Worm (Caenorhabditis elegans) whole organism, young adult: ENCODE data around the gene aqp-1.

ENCODE experiments used
- B0336.3 ChIP-seq: fragments of 200-800 bp; sonication (Bioruptor generic); IDR thresholded peaks from 2 replicates; pipeline ENCODE4 v1.3.6; 2022; ENCODE audit warnings: missing genetic modification characterization, missing compliant biosample characterization
- F33H1.4 ChIP-seq: fragments of 200-800 bp; sonication (Bioruptor generic); IDR thresholded peaks from 2 replicates; pipeline ENCODE4 v1.3.6; 2022; ENCODE audit warnings: missing genetic modification reagents, missing genetic modification characterization, missing compliant biosample characterization
- F37B4.10 ChIP-seq: fragments of 200-800 bp; sonication (Bioruptor generic); IDR thresholded peaks from 2 replicates; pipeline ENCODE4 v1.3.6; 2022; ENCODE audit warnings: missing genetic modification characterization, missing compliant biosample characterization
- F39B2.1 ChIP-seq: fragments of 200-800 bp; sonication (Bioruptor generic); IDR thresholded peaks from 2 replicates; pipeline ENCODE4 v1.3.6; 2022; ENCODE audit warnings: missing genetic modification reagents, missing genetic modification characterization, missing compliant biosample characterization
- F57C9.4 ChIP-seq: sonication (generic microtip); optimal IDR thresholded peaks from 2 replicates; lab custom pipeline; 2017; ENCODE audit warnings: mild to moderate bottlenecking, missing genetic modification characterization, missing compliant biosample characterization
- T07F8.4 ChIP-seq: sonication (generic microtip); optimal IDR thresholded peaks from 2 replicates; lab custom pipeline; 2016; ENCODE audit warnings: mild to moderate bottlenecking, missing genetic modification characterization, moderate library complexity, missing compliant biosample characterization
- atf-7 ChIP-seq: sonication (generic microtip); optimal IDR thresholded peaks from 2 replicates; lab custom pipeline; 2017; ENCODE audit warnings: mild to moderate bottlenecking, missing genetic modification characterization, missing compliant biosample characterization
- athp-1 ChIP-seq: sonication (generic microtip); optimal IDR thresholded peaks from 2 replicates; lab custom pipeline; 2017; ENCODE audit warnings: mild to moderate bottlenecking, missing genetic modification characterization, missing compliant biosample characterization
- attf-3 ChIP-seq: fragments of 200-800 bp; sonication (Bioruptor generic); conservative IDR thresholded peaks from 2 replicates; pipeline ENCODE4 v1.3.6; 2022; ENCODE audit warnings: missing genetic modification reagents, missing genetic modification characterization, missing compliant biosample characterization
- attf-5 ChIP-seq: fragments of 200-800 bp; sonication (Bioruptor generic); optimal IDR thresholded peaks from 2 replicates; lab custom pipeline; 2018; ENCODE audit warnings: mild to moderate bottlenecking, missing genetic modification characterization, missing compliant biosample characterization
- bed-2 ChIP-seq: fragments of 200-800 bp; sonication (Bioruptor generic); IDR thresholded peaks from 2 replicates; pipeline ENCODE4 v1.3.6; 2022; ENCODE audit warnings: missing genetic modification reagents, missing genetic modification characterization, missing compliant biosample characterization
- cebp-1 ChIP-seq, 2 experiments: fragments of 200-800 bp in 1 of 2; sonication (Bioruptor generic) in 1 of 2; sonication (generic microtip) in 1 of 2; IDR thresholded peaks in 1 of 2; optimal IDR thresholded peaks in 1 of 2; 2 replicates each; pipeline versions ENCODE4 v1.3.6 to Lab custom; 2017 to 2022; ENCODE audit warnings: missing compliant biosample characterization in 2 of 2, missing genetic modification characterization in 2 of 2, mild to moderate bottlenecking in 1 of 2, missing genetic modification reagents in 1 of 2, moderate library complexity in 1 of 2
- ceh-58 ChIP-seq: fragments of 200-800 bp; sonication (Bioruptor generic); IDR thresholded peaks from 2 replicates; pipeline ENCODE4 v1.3.6; 2022; ENCODE audit warnings: missing genetic modification characterization, missing compliant biosample characterization
- ceh-79 ChIP-seq: sonication (generic microtip); optimal IDR thresholded peaks from 2 replicates; lab custom pipeline; 2017; ENCODE audit warnings: mild to moderate bottlenecking, missing genetic modification characterization, missing compliant biosample characterization
- dox-1 ChIP-seq: fragments of 200-800 bp; sonication (Bioruptor generic); IDR thresholded peaks from 2 replicates; pipeline ENCODE4 v1.3.6; 2022; ENCODE audit warnings: missing genetic modification reagents, missing genetic modification characterization, missing compliant biosample characterization
- gei-17 ChIP-seq: fragments of 200-800 bp; sonication (Bioruptor generic); optimal IDR thresholded peaks from 2 replicates; lab custom pipeline; 2018; ENCODE audit warnings: mild to moderate bottlenecking, missing genetic modification characterization, missing compliant biosample characterization
- hrde-1 ChIP-seq: sonication (generic microtip); optimal IDR thresholded peaks from 2 replicates; lab custom pipeline; 2016; ENCODE audit warnings: missing genetic modification characterization, mild to moderate bottlenecking, missing compliant biosample characterization, moderate library complexity, missing genotype, missing genetic modification reagents, borderline replicate concordance
- hsf-1 ChIP-seq: fragments of 200-800 bp; sonication (Bioruptor generic); IDR thresholded peaks from 2 replicates; pipeline ENCODE4 v1.3.6; 2022; ENCODE audit warnings: missing genetic modification reagents, missing genetic modification characterization, missing compliant biosample characterization
- lag-1 ChIP-seq: fragments of 200-800 bp; sonication (Bioruptor generic); IDR thresholded peaks from 2 replicates; pipeline ENCODE4 v1.3.6; 2022; ENCODE audit warnings: missing genetic modification reagents, missing genetic modification characterization, missing compliant biosample characterization
- let-607 ChIP-seq, 2 experiments: fragments of 200-800 bp in 1 of 2; sonication (Bioruptor generic) in 1 of 2; sonication (generic microtip) in 1 of 2; optimal IDR thresholded peaks; 2 replicates each; lab custom pipeline; 2016 to 2018; ENCODE audit warnings: mild to moderate bottlenecking in 2 of 2, missing compliant biosample characterization in 2 of 2, missing genetic modification characterization in 2 of 2, moderate library complexity in 2 of 2, missing genotype in 1 of 2
- lin-26 ChIP-seq: fragments of 200-800 bp; sonication (Bioruptor generic); IDR thresholded peaks from 2 replicates; pipeline ENCODE4 v1.3.6; 2022; ENCODE audit warnings: missing genetic modification reagents, missing genetic modification characterization, missing compliant biosample characterization
- lir-1 ChIP-seq: fragments of 200-800 bp; sonication (Bioruptor generic); conservative IDR thresholded peaks from 2 replicates; pipeline ENCODE4 v1.3.6; 2022; ENCODE audit warnings: missing genetic modification reagents, missing genetic modification characterization, missing compliant biosample characterization
- mel-28 ChIP-seq: sonication (generic microtip); optimal IDR thresholded peaks from 2 replicates; lab custom pipeline; 2016; ENCODE audit warnings: borderline replicate concordance, mild to moderate bottlenecking, missing genetic modification characterization, missing compliant biosample characterization
- mxl-1 ChIP-seq: sonication (generic microtip); optimal IDR thresholded peaks from 2 replicates; lab custom pipeline; 2016; ENCODE audit warnings: missing genetic modification characterization, missing compliant biosample characterization
- nfya-2 ChIP-seq: fragments of 200-800 bp; sonication (Bioruptor generic); IDR thresholded peaks from 2 replicates; pipeline ENCODE4 v1.3.6; 2022; ENCODE audit warnings: missing genetic modification reagents, missing genetic modification characterization, missing compliant biosample characterization
- nhr-80 ChIP-seq: sonication (generic microtip); optimal IDR thresholded peaks from 2 replicates; lab custom pipeline; 2016; ENCODE audit warnings: missing genetic modification characterization, missing compliant biosample characterization
- rpc-1 ChIP-seq, 2 experiments: fragments of 150-350 bp in 1 of 2; sonication (generic microtip) in 1 of 2; optimal IDR thresholded peaks; 2 replicates each; lab custom pipeline; 2014 to 2018; ENCODE audit warnings: missing biosample characterization in 1 of 2, missing genetic modification characterization in 1 of 2, missing genetic modification reagents in 1 of 2, missing genotype in 1 of 2
- somi-1 ChIP-seq: fragments of 200-800 bp; sonication (Bioruptor generic); optimal IDR thresholded peaks from 2 replicates; lab custom pipeline; 2018; ENCODE audit warnings: mild to moderate bottlenecking, missing genetic modification characterization, missing compliant biosample characterization
- tbp1 ChIP-seq: fragments of 200-800 bp; sonication (Bioruptor generic); optimal IDR thresholded peaks from 2 replicates; lab custom pipeline; 2018; ENCODE audit warnings: mild to moderate bottlenecking, missing genetic modification characterization, missing compliant biosample characterization
- tlf-1 ChIP-seq: fragments of 200-800 bp; sonication (Bioruptor generic); optimal IDR thresholded peaks from 2 replicates; lab custom pipeline; 2018; ENCODE audit warnings: mild to moderate bottlenecking, missing genetic modification characterization, missing compliant biosample characterization
- unc-130 ChIP-seq: sonication (generic microtip); optimal IDR thresholded peaks from 2 replicates; lab custom pipeline; 2016; ENCODE audit warnings: missing genetic modification reagents, missing genetic modification characterization, missing compliant biosample characterization
- unc-62 ChIP-seq: fragments of 150-350 bp; optimal IDR thresholded peaks from 2 replicates; lab custom pipeline; 2014; ENCODE audit warnings: missing biosample characterization, missing genetic modification reagents, missing genetic modification characterization
- xnd-1 ChIP-seq: sonication (generic microtip); optimal IDR thresholded peaks from 2 replicates; lab custom pipeline; 2016; ENCODE audit warnings: missing genotype, missing genetic modification reagents, missing genetic modification characterization, missing compliant biosample characterization
- zfh-2 ChIP-seq: fragments of 200-800 bp; sonication (Bioruptor generic); conservative IDR thresholded peaks from 2 replicates; pipeline ENCODE4 v1.3.6; 2022; ENCODE audit warnings: missing genetic modification reagents, missing genetic modification characterization, missing compliant biosample characterization
- zim-3 ChIP-seq: sonication (generic microtip); optimal IDR thresholded peaks from 2 replicates; lab custom pipeline; 2017; ENCODE audit warnings: mild to moderate bottlenecking, missing genetic modification characterization, moderate library complexity, missing compliant biosample characterization
- ztf-18 ChIP-seq: sonication (generic microtip); optimal IDR thresholded peaks from 2 replicates; lab custom pipeline; 2016; ENCODE audit warnings: missing genotype, mild to moderate bottlenecking, missing genetic modification characterization, missing compliant biosample characterization
- ztf-22 ChIP-seq: fragments of 200-800 bp; sonication (Bioruptor generic); optimal IDR thresholded peaks from 2 replicates; lab custom pipeline; 2018; ENCODE audit warnings: mild to moderate bottlenecking, missing genetic modification characterization, moderate library complexity, missing compliant biosample characterization
- ztf-26 ChIP-seq: sonication (generic microtip); optimal IDR thresholded peaks from 2 replicates; lab custom pipeline; 2017; ENCODE audit warnings: missing genetic modification characterization, missing compliant biosample characterization
- ztf-28 ChIP-seq: fragments of 200-800 bp; sonication (Bioruptor generic); IDR thresholded peaks from 2 replicates; pipeline ENCODE4 v1.3.6; 2022; ENCODE audit warnings: missing genetic modification reagents, missing genetic modification characterization, missing compliant biosample characterization

Gene aqp-1

DNA sequence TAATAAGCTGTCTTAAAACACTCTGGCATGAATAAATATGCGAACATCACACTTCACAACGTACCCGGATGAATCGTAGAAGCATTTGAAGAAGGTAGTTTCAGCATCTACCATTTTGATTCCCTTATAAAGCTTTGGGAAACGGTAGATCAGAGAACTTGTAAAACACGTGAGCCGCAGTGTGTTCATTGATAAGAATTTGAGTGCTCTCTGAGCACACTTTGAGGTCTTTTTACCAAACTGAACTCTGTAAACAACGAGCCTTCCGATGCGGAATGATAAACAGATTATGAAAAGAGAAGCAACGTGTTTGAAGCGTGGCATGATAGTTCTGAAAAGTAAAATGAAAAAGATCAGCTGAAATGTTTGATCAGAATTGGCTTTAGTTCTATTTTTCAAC, at the start of gene aqp-1:
aqp-1 (minus strand) TSS at position 102 of the 400 bp plus-strand sequence.
- TF ChIP-seq F57C9.4 (tag; lab: Kevin White, UChicago) (no peak), F37B4.10 (no peak), tlf-1 (GFP tag; lab: Kevin White, UChicago) (peak; percentile 7), attf-5 (GFP tag; lab: Kevin White, UChicago) (peak; percentile 3), B0336.3 (GFP tag; lab: Robert Waterston, UW) (0 out of 2 replicates have a peak, but pooled peaks have one; percentile 30), mel-28 (no peak), tbp1 (GFP tag; lab: Kevin White, UChicago) (peak; percentile 22), mxl-1 (tag; lab: Kevin White, UChicago) (no peak), lin-26 (GFP tag; lab: Robert Waterston, UW) (no peak), nhr-80 (peak; percentile 81), bed-2 (GFP tag; lab: Robert Waterston, UW) (no peak), ztf-22 (GFP tag; lab: Kevin White, UChicago) (peak; percentile 32), let-607 (tag; optimal IDR thresholded peaks at IDR 0.05; lab: Kevin White, UChicago) (peak in 1 of 2 experiments; percentile 58)
- TF ChIP-seq, all 124 proteins: peak for 7

DNA sequence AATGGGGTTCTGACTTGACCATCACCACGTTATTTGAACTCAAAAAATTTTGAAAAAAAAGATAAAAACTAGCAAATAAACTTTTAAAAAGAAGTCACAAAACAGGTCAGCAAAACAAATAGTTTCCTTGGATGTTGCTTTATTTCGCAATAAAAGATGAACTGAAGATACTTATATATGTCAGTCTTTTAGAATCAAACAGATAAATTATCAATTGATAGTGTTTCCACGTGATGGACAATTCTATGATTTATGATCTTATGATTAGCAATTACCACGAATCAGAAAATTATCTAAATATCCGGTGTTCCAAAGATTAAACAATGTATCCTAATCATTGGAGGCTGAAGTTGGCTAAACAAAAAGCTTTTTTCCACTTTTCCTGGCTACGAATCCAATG, 49.6 kb upstream of the aqp-1 start:
- peak; percentile 4 for TF ChIP-seq ztf-26
- TF ChIP-seq somi-1 (GFP tag; lab: Kevin White, UChicago): peak; percentile 12
- peak; percentile 84 for TF ChIP-seq cebp-1 (GFP tag; IDR thresholded peaks at IDR 0.05; lab: Robert Waterston, UW)
- peak; percentile 90 for TF ChIP-seq cebp-1 (tag; optimal IDR thresholded peaks at IDR 0.05; lab: Kevin White, UChicago)
- no peak for TF ChIP-seq F33H1.4 (GFP tag; lab: Robert Waterston, UW)
- TF ChIP-seq hsf-1 (GFP tag; lab: Robert Waterston, UW): no peak
- TF ChIP-seq unc-62: peak; percentile 87

DNA sequence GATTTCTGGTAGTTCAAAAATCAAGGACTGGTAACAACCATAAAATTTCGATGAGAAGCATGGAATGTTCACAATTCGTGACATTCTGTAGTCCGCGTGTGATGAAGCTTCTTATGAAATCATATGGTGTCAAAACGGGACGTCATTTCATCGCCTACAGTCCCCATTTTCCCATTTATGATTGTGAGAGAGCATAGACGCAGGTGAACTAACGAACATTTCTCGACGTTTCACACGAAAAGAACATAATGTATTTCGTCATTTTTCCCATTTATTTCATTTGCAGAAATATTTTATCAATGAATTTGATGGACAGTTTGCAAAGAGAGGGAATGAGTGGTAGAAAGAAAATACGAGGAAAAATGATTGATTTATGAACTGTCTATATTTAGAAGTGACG, 49.0 kb upstream of the aqp-1 start:
- TF ChIP-seq unc-62: peak; percentile 82
- TF ChIP-seq cebp-1 (GFP tag; IDR thresholded peaks at IDR 0.05; lab: Robert Waterston, UW): peak; percentile 79
- TF ChIP-seq cebp-1 (tag; optimal IDR thresholded peaks at IDR 0.05; lab: Kevin White, UChicago): peak; percentile 80
- TF ChIP-seq dox-1: 0 out of 2 replicates have a peak, but pooled peaks have one; percentile 28
- TF ChIP-seq zfh-2: no peak
- peak; percentile 57 for TF ChIP-seq nhr-80
- TF ChIP-seq xnd-1: no peak
- TF ChIP-seq ztf-22 (GFP tag; lab: Kevin White, UChicago): peak; percentile 44
- TF ChIP-seq atf-7: peak; percentile 7
- TF ChIP-seq, all 124 proteins: peak for 6

DNA sequence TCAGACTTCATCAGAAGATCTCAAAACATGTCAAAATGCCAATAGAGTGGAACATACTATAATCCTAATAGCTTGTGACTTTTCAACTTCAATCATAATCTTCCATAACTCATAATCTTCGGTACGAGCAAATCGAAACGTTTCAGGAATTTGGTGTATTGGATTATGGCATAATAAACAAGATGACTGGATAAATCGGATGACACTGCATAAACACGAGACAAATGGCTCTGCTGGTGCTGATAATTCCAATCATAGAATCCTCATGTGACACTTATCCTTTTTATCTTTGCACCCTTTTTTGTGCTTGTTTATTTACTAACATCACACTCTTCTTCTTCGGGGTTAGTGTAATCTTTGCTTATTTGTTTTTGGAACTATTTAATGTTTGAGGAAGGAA, 44.9 kb upstream of the aqp-1 start:
- TF ChIP-seq attf-3 (GFP tag; lab: Robert Waterston, UW) (no peak), nhr-80 (no peak), lag-1 (GFP tag; lab: Robert Waterston, UW) (no peak), zim-3 (tag; lab: Kevin White, UChicago) (no peak), lir-1 (GFP tag; lab: Robert Waterston, UW) (no peak), ztf-28 (GFP tag; lab: Robert Waterston, UW) (no peak), ceh-58 (GFP tag; lab: Robert Waterston, UW) (no peak), F39B2.1 (no peak), attf-5 (GFP tag; lab: Kevin White, UChicago) (no peak), xnd-1 (no peak), athp-1 (tag; lab: Kevin White, UChicago) (no peak), let-607 (tag; optimal IDR thresholded peaks at IDR 0.05; lab: Kevin White, UChicago) (no peak), nfya-2 (GFP tag; lab: Robert Waterston, UW) (no peak), hrde-1 (tag; lab: Kevin White, UChicago) (no peak), gei-17 (GFP tag; lab: Kevin White, UChicago) (no peak), rpc-1 (optimal IDR thresholded peaks at IDR 0.05; lab: Kevin White, UChicago) (no peak), rpc-1 (tag; optimal IDR thresholded peaks at IDR 0.05; lab: Kevin White, UChicago) (no peak), T07F8.4 (tag; lab: Kevin White, UChicago) (no peak), ztf-18 (tag; lab: Kevin White, UChicago) (no peak), unc-130 (GFP tag; lab: Kevin White, UChicago) (no peak), ceh-79 (tag; lab: Kevin White, UChicago) (no peak)
- TF ChIP-seq, all 124 proteins: peak for 0
